Worm (Caenorhabditis elegans) whole organism, mixed stage, embryonic: ENCODE results near the gene K12H4.2.

Experiments
- lin-13 ChIP-seq: fragments of 150-350 bp; optimal IDR thresholded peaks from 2 replicates; lab custom pipeline; 2014; ENCODE audit warnings: missing biosample characterization, missing genetic modification characterization
- lin-32 ChIP-seq: fragments of 200-800 bp; sonication (Bioruptor generic); optimal IDR thresholded peaks from 2 replicates; lab custom pipeline; 2018; ENCODE audit warnings: mild to moderate bottlenecking, missing genetic modification characterization, missing compliant biosample characterization
- nhr-28 ChIP-seq: fragments of 150-350 bp; optimal IDR thresholded peaks from 2 replicates; lab custom pipeline; 2014; ENCODE audit warnings: missing biosample characterization, missing genetic modification characterization

DNA sequence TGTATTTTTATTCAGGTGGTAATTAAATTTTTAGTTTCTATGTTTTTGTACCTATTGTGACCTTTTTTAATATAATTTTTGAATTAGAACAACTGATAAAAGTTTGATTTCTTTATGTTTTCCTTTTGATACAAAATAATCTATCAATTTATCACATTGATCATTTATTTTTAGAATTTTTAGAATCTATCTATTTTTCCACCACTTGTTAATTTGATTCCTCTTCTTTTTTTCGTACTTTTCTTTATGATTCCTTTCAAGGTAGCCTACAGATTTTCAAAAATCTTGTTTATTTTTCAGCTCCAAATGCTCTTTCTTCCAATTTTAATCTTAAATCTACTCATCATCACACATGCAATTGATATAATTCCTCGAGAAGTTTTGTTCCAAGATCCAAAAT, 9.6 kb upstream of the K12H4.2 start, which contains the start of gene dpf-6:
- no peak for TF ChIP-seq lin-13 (tag; lab: Kevin White, UChicago)
- no peak for TF ChIP-seq nhr-28 (tag; lab: Kevin White, UChicago)
- no peak for TF ChIP-seq lin-32 (GFP tag; lab: Kevin White, UChicago)
